Worm (Caenorhabditis elegans) whole organism, L3 larva: ENCODE measurements around the gene enee-1.

Experiments used
- R02D3.7 ChIP-seq: fragments of 150-350 bp; optimal IDR thresholded peaks from 2 replicates; lab custom pipeline; 2014; ENCODE audit warnings: missing biosample characterization, missing genetic modification characterization
- ZK546.5 ChIP-seq: sonication (generic microtip); optimal IDR thresholded peaks from 2 replicates; lab custom pipeline; 2017; ENCODE audit warnings: missing biosample characterization, missing genetic modification characterization
- aly-2 ChIP-seq: fragments of 150-350 bp; optimal IDR thresholded peaks from 2 replicates; lab custom pipeline; 2014; ENCODE audit warnings: missing biosample characterization, missing genetic modification characterization
- ceh-82 ChIP-seq: fragments of 150-350 bp; optimal IDR thresholded peaks from 2 replicates; lab custom pipeline; 2014; ENCODE audit warnings: missing biosample characterization, missing genetic modification characterization
- ceh-9 ChIP-seq: sonication (generic microtip); optimal IDR thresholded peaks from 2 replicates; lab custom pipeline; 2018; ENCODE audit warnings: missing biosample characterization, missing genetic modification characterization
- egl-27 ChIP-seq: sonication (generic microtip); optimal IDR thresholded peaks from 4 replicates; lab custom pipeline; 2017; ENCODE audit warnings: missing biosample characterization, missing genetic modification reagents, missing genetic modification characterization
- egl-5 ChIP-seq: fragments of 150-350 bp; optimal IDR thresholded peaks from 2 replicates; lab custom pipeline; 2017; ENCODE audit warnings: missing biosample characterization, missing genetic modification reagents, missing genetic modification characterization, inconsistent platforms
- elt-2 ChIP-seq: sonication (generic microtip); optimal IDR thresholded peaks from 2 replicates; lab custom pipeline; 2016; ENCODE audit warnings: missing genetic modification reagents, mild to moderate bottlenecking, missing genetic modification characterization, missing compliant biosample characterization
- eor-1 ChIP-seq, 2 experiments: fragments of 150-350 bp; optimal IDR thresholded peaks; 2 replicates each; lab custom pipeline; 2014 to 2018; ENCODE audit warnings: missing biosample characterization in 2 of 2, missing genetic modification characterization in 2 of 2
- fkh-10 ChIP-seq: sonication (generic microtip); optimal IDR thresholded peaks from 2 replicates; lab custom pipeline; 2017; ENCODE audit warnings: missing biosample characterization, missing genetic modification reagents, missing genetic modification characterization
- hmg-11 ChIP-seq: sonication (generic microtip); optimal IDR thresholded peaks from 2 replicates; lab custom pipeline; 2016; ENCODE audit warnings: missing genetic modification characterization, missing compliant biosample characterization
- jun-1 ChIP-seq: fragments of 150-350 bp; optimal IDR thresholded peaks from 2 replicates; lab custom pipeline; 2014; ENCODE audit warnings: missing biosample characterization, missing genetic modification reagents, missing genetic modification characterization
- lin-39 ChIP-seq: fragments of 150-350 bp; optimal IDR thresholded peaks from 2 replicates; lab custom pipeline; 2018; ENCODE audit warnings: missing biosample characterization, missing genetic modification reagents, missing genetic modification characterization
- mdl-1 ChIP-seq: fragments of 150-350 bp; optimal IDR thresholded peaks from 2 replicates; lab custom pipeline; 2014; ENCODE audit warnings: missing biosample characterization, missing genetic modification characterization
- mml-1 ChIP-seq: fragments of 150-350 bp; sonication (generic microtip); optimal IDR thresholded peaks from 3 replicates; lab custom pipeline; 2014; ENCODE audit warnings: missing biosample characterization, missing genetic modification characterization
- nfya-1 ChIP-seq: sonication (generic microtip); optimal IDR thresholded peaks from 2 replicates; lab custom pipeline; 2017; ENCODE audit warnings: missing genetic modification characterization, mild to moderate bottlenecking, missing compliant biosample characterization, antibody characterized with exemption, moderate library complexity; ENCODE audit not compliant: insufficient read depth
- nhr-237 ChIP-seq: fragments of 150-350 bp; optimal IDR thresholded peaks from 2 replicates; lab custom pipeline; 2014; ENCODE audit warnings: missing biosample characterization, missing genetic modification characterization
- nhr-25 ChIP-seq: sonication (generic microtip); optimal IDR thresholded peaks from 2 replicates; lab custom pipeline; 2017; ENCODE audit warnings: missing biosample characterization, missing genetic modification characterization
- nhr-28 ChIP-seq: fragments of 150-350 bp; optimal IDR thresholded peaks from 2 replicates; lab custom pipeline; 2014; ENCODE audit warnings: missing biosample characterization, missing genetic modification characterization
- nhr-43 ChIP-seq: sonication (generic microtip); optimal IDR thresholded peaks from 2 replicates; lab custom pipeline; 2016; ENCODE audit warnings: mild to moderate bottlenecking, missing genetic modification characterization, missing compliant biosample characterization; ENCODE audit not compliant: poor library complexity, severe bottlenecking
- nhr-76 ChIP-seq: fragments of 150-350 bp; sonication (generic microtip); optimal IDR thresholded peaks from 5 replicates; lab custom pipeline; 2014; ENCODE audit warnings: missing biosample characterization, missing genetic modification characterization
- nhr-77 ChIP-seq: fragments of 150-350 bp; optimal IDR thresholded peaks from 2 replicates; lab custom pipeline; 2014; ENCODE audit warnings: missing biosample characterization, missing genetic modification characterization
- pha-4 ChIP-seq: fragments of 150-350 bp; optimal IDR thresholded peaks from 2 replicates; lab custom pipeline; 2014; ENCODE audit warnings: missing biosample characterization, missing genetic modification reagents, missing genetic modification characterization
- pqm-1 ChIP-seq: fragments of 150-350 bp; optimal IDR thresholded peaks from 2 replicates; lab custom pipeline; 2017; ENCODE audit warnings: missing biosample characterization, missing genetic modification characterization, inconsistent platforms
- skn-1 ChIP-seq: fragments of 150-350 bp; optimal IDR thresholded peaks from 2 replicates; lab custom pipeline; 2014; ENCODE audit warnings: missing biosample characterization, missing genetic modification characterization
- tbx-2 ChIP-seq: sonication (generic microtip); optimal IDR thresholded peaks from 2 replicates; lab custom pipeline; 2016; ENCODE audit warnings: mild to moderate bottlenecking, missing genetic modification characterization, missing compliant biosample characterization
- ztf-11 ChIP-seq: fragments of 150-350 bp; optimal IDR thresholded peaks from 2 replicates; lab custom pipeline; 2014; ENCODE audit warnings: missing biosample characterization, missing genetic modification characterization
- ztf-4 ChIP-seq: fragments of 150-350 bp; optimal IDR thresholded peaks from 2 replicates; lab custom pipeline; 2014; ENCODE audit warnings: missing biosample characterization, missing genetic modification characterization

Gene enee-1

DNA sequence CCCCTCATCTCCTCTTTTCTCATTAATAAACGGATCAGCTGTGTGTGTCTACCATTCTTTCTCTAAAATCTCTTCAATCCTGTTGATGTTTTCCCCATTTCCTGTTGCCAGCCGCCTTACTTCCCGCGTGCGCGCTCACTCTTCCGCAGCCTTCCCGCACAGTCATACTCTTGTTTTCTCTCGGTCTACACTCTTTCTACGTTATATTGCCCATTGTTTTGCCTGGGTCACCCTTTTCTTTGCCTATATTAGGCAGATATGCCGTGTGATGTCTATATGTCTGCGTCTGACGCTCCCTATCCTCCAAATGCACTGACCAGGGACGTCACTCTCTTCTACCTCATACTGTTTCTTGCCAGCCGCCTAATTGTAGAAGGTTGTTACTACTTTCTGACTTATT lies 41.9 kb downstream of the enee-1 start (continued):
- TF ChIP-seq nhr-43 (tag; lab: Kevin White, UChicago): peak; percentile 72
- peak; percentile 56 for TF ChIP-seq hmg-11
- TF ChIP-seq R02D3.7 (tag; lab: Kevin White, UChicago): no peak
- peak; percentile 3 for TF ChIP-seq lin-39 (tag; lab: Kevin White, UChicago)
- TF ChIP-seq ztf-4 (tag; lab: Kevin White, UChicago): no peak
- peak; percentile 27 for TF ChIP-seq pha-4
- no peak for TF ChIP-seq mdl-1 (tag; lab: Kevin White, UChicago)
- no peak for TF ChIP-seq aly-2
- TF ChIP-seq mml-1: no peak
- TF ChIP-seq skn-1 (tag; lab: Kevin White, UChicago): no peak
- TF ChIP-seq nhr-77: no peak
- TF ChIP-seq nhr-28: no peak
- peak; percentile 90 for TF ChIP-seq nhr-25
- no peak for TF ChIP-seq eor-1 (tag; optimal IDR thresholded peaks at IDR 0.05; lab: Kevin White, UChicago)
- no peak for TF ChIP-seq ceh-82
- TF ChIP-seq egl-27 (tag; lab: Kevin White, UChicago): no peak
- TF ChIP-seq elt-2 (tag; lab: Kevin White, UChicago): peak; percentile 3

DNA sequence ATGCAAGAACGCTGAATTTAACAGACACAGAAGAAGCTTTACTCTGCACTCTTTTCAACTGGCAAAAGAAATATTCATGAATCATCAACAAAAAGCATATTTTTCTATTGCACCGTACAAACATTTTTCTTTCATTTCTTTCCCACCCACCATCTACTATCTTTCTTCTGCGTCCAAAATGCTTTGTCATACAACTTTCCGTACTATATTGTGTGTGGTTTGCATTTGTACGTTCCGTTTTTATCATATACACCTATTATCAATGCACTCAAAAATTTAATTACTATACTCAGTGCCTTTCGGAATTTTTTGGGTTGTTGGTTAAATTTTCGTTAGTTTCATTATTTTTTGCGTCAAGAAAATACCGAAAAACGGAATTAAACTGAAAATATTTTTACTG lies 43.2 kb downstream of the enee-1 start:
- peak; percentile 41 for TF ChIP-seq elt-2 (tag; lab: Kevin White, UChicago)
- TF ChIP-seq pqm-1: peak; percentile 27
- no peak for TF ChIP-seq mml-1
- TF ChIP-seq, all 47 proteins: peak for 2

DNA sequence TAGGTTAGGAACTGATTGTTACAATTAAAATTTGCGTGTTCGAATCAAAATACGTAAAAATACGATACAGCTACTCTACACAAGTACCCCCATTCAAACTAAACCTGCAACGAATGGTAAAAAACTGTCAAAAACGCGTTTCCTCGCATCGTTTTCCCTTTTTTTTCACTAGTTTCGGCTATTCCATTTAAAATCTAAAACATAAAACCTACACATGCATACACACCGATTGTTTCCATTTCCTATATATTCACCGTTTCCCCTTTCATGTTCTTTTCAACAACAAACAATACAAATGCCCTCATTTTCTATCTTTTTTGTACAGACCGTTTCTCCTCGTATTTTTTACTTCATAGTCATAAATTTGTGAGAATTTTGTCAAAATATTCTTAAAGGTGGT lies 44.3 kb downstream of the enee-1 start:
- TF ChIP-seq lin-39 (tag; lab: Kevin White, UChicago): no peak
- TF ChIP-seq skn-1 (tag; lab: Kevin White, UChicago): no peak
- TF ChIP-seq ceh-9: no peak
- TF ChIP-seq aly-2: no peak
- TF ChIP-seq tbx-2 (tag; lab: Kevin White, UChicago): no peak
- TF ChIP-seq ZK546.5: no peak
- no peak for TF ChIP-seq nhr-77
- no peak for TF ChIP-seq nhr-76 (tag; lab: Kevin White, UChicago)

DNA sequence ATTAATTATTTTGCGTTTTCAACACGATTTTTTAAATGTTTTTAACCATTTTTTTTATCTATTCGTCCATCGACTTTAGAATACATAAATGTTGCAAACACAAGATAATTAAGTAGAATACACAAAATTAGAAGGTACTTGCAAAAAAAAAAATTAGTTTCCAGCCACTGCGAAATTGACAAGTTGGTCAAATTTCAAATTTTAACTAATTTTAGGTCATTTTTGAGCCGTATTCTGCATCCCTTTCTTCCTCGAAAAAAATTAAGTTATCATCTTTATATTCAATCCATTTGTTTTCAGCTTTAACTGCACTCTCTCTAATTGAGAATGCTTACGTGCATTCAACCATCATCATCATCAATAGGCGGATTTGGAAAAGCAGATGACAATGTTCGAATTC lies 44.9 kb downstream of the enee-1 start, which contains the start of gene egl-26:
Gene egl-26, plus strand, starts transcription at position 301 of the 400 bp plus-strand sequence.
- no peak for TF ChIP-seq lin-39 (tag; lab: Kevin White, UChicago)
- TF ChIP-seq skn-1 (tag; lab: Kevin White, UChicago): no peak
- no peak for TF ChIP-seq egl-27 (tag; lab: Kevin White, UChicago)

DNA sequence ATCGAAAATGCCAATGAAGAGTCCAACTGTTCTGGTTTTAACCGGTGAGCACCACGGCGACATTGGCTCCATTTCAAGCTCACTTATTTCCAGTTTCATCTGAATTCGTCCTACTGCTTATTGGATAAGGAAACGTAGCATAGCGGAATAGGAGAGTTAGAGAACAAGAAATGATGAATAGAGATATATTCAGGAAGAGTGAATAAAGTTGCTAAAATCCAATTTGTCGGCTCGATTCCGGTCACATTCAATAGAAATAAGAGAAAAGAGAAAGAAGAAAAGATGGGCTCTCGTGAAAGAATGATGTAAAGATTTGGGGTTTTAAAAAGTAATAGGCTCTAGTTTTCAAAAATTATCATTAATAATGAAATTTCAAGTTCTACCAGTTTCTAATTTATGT lies 48.9 kb downstream of the enee-1 start:
- TF ChIP-seq nhr-28 (no peak), fkh-10 (GFP tag; lab: Kevin White, UChicago) (peak; percentile 95)

DNA sequence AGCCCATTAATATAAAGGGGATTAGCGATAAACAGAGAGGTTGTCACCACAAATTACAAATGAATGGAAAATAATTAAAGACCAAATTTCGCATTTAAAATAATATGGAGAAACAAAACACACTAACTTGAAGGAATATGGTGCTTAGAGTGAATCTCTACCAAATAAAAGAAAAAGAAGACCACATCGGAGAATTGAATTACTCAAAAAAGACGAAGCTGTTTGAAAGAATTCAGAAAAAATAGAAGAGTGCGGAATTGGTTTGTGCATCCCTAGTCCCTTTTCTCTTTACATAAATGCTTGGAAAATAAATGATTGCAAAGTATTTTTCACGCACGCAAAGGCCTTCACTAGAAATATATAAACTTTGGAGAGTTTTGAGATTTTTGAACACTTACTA lies 49.4 kb downstream of the enee-1 start:
- TF ChIP-seq nhr-237 (tag; lab: Kevin White, UChicago) (no peak), ztf-4 (tag; lab: Kevin White, UChicago) (no peak), egl-5 (no peak), nhr-77 (no peak), nfya-1 (tag; lab: Kevin White, UChicago) (no peak), tbx-2 (tag; lab: Kevin White, UChicago) (no peak), jun-1 (no peak), hmg-11 (no peak), ztf-11 (no peak), fkh-10 (GFP tag; lab: Kevin White, UChicago) (no peak)
